Fruit fly (Drosophila melanogaster) whole organism, embryonic: ENCODE measurements around the gene eIF2Bepsilon.

Source experiments
- Awh ChIP-seq: fragments of 200-800 bp; sonication (Bioruptor generic); IDR thresholded peaks from 2 replicates; pipeline ENCODE4, ENCODE4 v1.3.6; 2022; ENCODE audit warnings: missing biosample characterization, missing genetic modification characterization
- CG10431 ChIP-seq: fragments of 200-800 bp; sonication (Bioruptor generic); optimal IDR thresholded peaks from 3 replicates; lab custom pipeline; 2018; ENCODE audit warnings: missing biosample characterization, mild to moderate bottlenecking, missing genetic modification characterization
- CG11247 ChIP-seq: fragments of 200-800 bp; sonication (Bioruptor generic); IDR thresholded peaks from 2 replicates; pipeline ENCODE4 v1.3.6; 2022; ENCODE audit warnings: missing biosample characterization, missing genetic modification characterization
- CG11456 ChIP-seq: fragments of 200-800 bp; sonication (Bioruptor generic); IDR thresholded peaks from 3 replicates; pipeline ENCODE4 v1.3.6; 2022; ENCODE audit warnings: missing biosample characterization, missing genetic modification characterization
- CG12391 ChIP-seq: fragments of 200-800 bp; sonication (Bioruptor generic); optimal IDR thresholded peaks from 3 replicates; lab custom pipeline; 2018; ENCODE audit warnings: missing biosample characterization, mild to moderate bottlenecking, missing genetic modification characterization, moderate library complexity
- CG12744 ChIP-seq: fragments of 200-800 bp; sonication (Bioruptor generic); optimal IDR thresholded peaks from 2 replicates; lab custom pipeline; 2016; ENCODE audit warnings: missing biosample characterization, missing genetic modification characterization
- CG12769 ChIP-seq: fragments of 200-800 bp; sonication (Bioruptor generic); optimal IDR thresholded peaks from 2 replicates; lab custom pipeline; 2019; ENCODE audit warnings: missing biosample characterization, mild to moderate bottlenecking, missing genetic modification characterization, moderate library complexity
- CG13287 ChIP-seq: fragments of 200-800 bp; sonication (Bioruptor generic); IDR thresholded peaks from 2 replicates; pipeline ENCODE4 v1.3.6; 2022; ENCODE audit warnings: missing biosample characterization, missing genetic modification characterization; ENCODE audit not compliant: partially characterized antibody
- CG14441 ChIP-seq: fragments of 200-800 bp; sonication (Bioruptor generic); IDR thresholded peaks from 2 replicates; pipeline ENCODE4 v1.3.6; 2022; ENCODE audit warnings: missing biosample characterization, missing genetic modification characterization
- CG1603 ChIP-seq: fragments of 200-800 bp; sonication (Bioruptor generic); optimal IDR thresholded peaks from 2 replicates; lab custom pipeline; 2019; ENCODE audit warnings: missing biosample characterization, mild to moderate bottlenecking, missing genetic modification characterization, moderate library complexity
- CG16779 ChIP-seq: fragments of 200-800 bp; sonication (Bioruptor generic); IDR thresholded peaks from 2 replicates; pipeline ENCODE4 v1.3.6; 2022; ENCODE audit warnings: missing biosample characterization, missing genetic modification characterization
- CG17612 ChIP-seq: fragments of 200-800 bp; sonication (Bioruptor generic); IDR thresholded peaks from 2 replicates; pipeline ENCODE4 v1.3.6; 2022; ENCODE audit warnings: missing biosample characterization, missing genetic modification characterization
- CG17802 ChIP-seq: fragments of 200-800 bp; sonication (Bioruptor generic); optimal IDR thresholded peaks from 2 replicates; lab custom pipeline; 2018; ENCODE audit warnings: missing biosample characterization, mild to moderate bottlenecking, missing genetic modification characterization, moderate library complexity
- CG17912 ChIP-seq: fragments of 200-800 bp; sonication (Bioruptor generic); optimal IDR thresholded peaks from 2 replicates; lab custom pipeline; 2018; ENCODE audit warnings: missing biosample characterization, mild to moderate bottlenecking, missing genetic modification characterization
- CG30020 ChIP-seq: fragments of 200-800 bp; optimal IDR thresholded peaks from 2 replicates; lab custom pipeline; 2019; ENCODE audit warnings: missing biosample characterization, mild to moderate bottlenecking, missing genetic modification characterization, moderate library complexity
- CG31365 ChIP-seq: fragments of 200-800 bp; sonication (Bioruptor generic); optimal IDR thresholded peaks from 2 replicates; lab custom pipeline; 2018; ENCODE audit warnings: missing biosample characterization, mild to moderate bottlenecking, missing genetic modification characterization
- CG31388 ChIP-seq: fragments of 200-800 bp; sonication (Bioruptor generic); optimal IDR thresholded peaks from 2 replicates; lab custom pipeline; 2016; ENCODE audit warnings: missing biosample characterization, missing genetic modification characterization
- CG8089 ChIP-seq: fragments of 200-800 bp; sonication (Bioruptor generic); optimal IDR thresholded peaks from 3 replicates; lab custom pipeline; 2016; ENCODE audit warnings: missing biosample characterization, missing genetic modification characterization
- Chrac-16 ChIP-seq: fragments of 200-800 bp; sonication (Bioruptor generic); optimal IDR thresholded peaks from 3 replicates; lab custom pipeline; 2016; ENCODE audit warnings: missing biosample characterization, missing genetic modification characterization
- Dip2 ChIP-seq: fragments of 200-800 bp; sonication (Bioruptor generic); IDR thresholded peaks from 2 replicates; pipeline ENCODE4 v1.3.6; 2022; ENCODE audit warnings: missing biosample characterization, missing genetic modification characterization
- Doc2 ChIP-seq: fragments of 200-800 bp; sonication (Bioruptor generic); IDR thresholded peaks from 2 replicates; pipeline ENCODE4 v1.3.6; 2022; ENCODE audit warnings: missing biosample characterization, missing genetic modification characterization
- E2f1 ChIP-seq: fragments of 200-800 bp; sonication (Bioruptor generic); IDR thresholded peaks from 2 replicates; pipeline ENCODE4 v1.3.6; 2022; ENCODE audit warnings: missing biosample characterization, missing genetic modification characterization
- Ets65A ChIP-seq: fragments of 200-800 bp; sonication (Bioruptor generic); peaks from one replicate; lab custom pipeline; 2016; ENCODE audit warnings: missing biosample characterization, missing genetic modification characterization
- Gsc ChIP-seq: fragments of 200-800 bp; sonication (Bioruptor generic); IDR thresholded peaks from 2 replicates; pipeline ENCODE4 v1.3.6; 2022; ENCODE audit warnings: missing biosample characterization, missing genetic modification characterization
- H15 ChIP-seq: fragments of 200-800 bp; sonication (Bioruptor generic); IDR thresholded peaks from 3 replicates; pipeline ENCODE4 v1.3.6; 2022; ENCODE audit warnings: missing biosample characterization, missing genetic modification characterization
- HmgD ChIP-seq: fragments of 200-800 bp; sonication (Bioruptor generic); optimal IDR thresholded peaks from 3 replicates; lab custom pipeline; 2016; ENCODE audit warnings: missing biosample characterization, missing genetic modification characterization
- Lhr ChIP-seq: fragments of 200-800 bp; sonication (Bioruptor generic); optimal IDR thresholded peaks from 3 replicates; lab custom pipeline; 2017; ENCODE audit warnings: mild to moderate bottlenecking, missing biosample characterization, missing genetic modification reagents, missing genetic modification characterization
- Oaz ChIP-seq: fragments of 200-800 bp; sonication (Bioruptor generic); IDR thresholded peaks from 2 replicates; pipeline ENCODE4 v1.3.6; 2022; ENCODE audit warnings: missing biosample characterization, missing genetic modification characterization
- Oli ChIP-seq: fragments of 200-800 bp; sonication (Bioruptor generic); optimal IDR thresholded peaks from 2 replicates; lab custom pipeline; 2018; ENCODE audit warnings: missing biosample characterization, mild to moderate bottlenecking, missing genetic modification characterization, moderate library complexity
- Scr ChIP-seq: fragments of 200-800 bp; sonication (Bioruptor generic); IDR thresholded peaks from 2 replicates; pipeline ENCODE4 v1.3.6; 2022; ENCODE audit warnings: missing biosample characterization, missing genetic modification characterization; ENCODE audit not compliant: partially characterized antibody
- Sry-β ChIP-seq: fragments of 200-800 bp; sonication (Bioruptor generic); optimal IDR thresholded peaks from 2 replicates; lab custom pipeline; 2018; ENCODE audit warnings: missing biosample characterization, mild to moderate bottlenecking, missing genetic modification characterization, moderate library complexity
- Tbp ChIP-seq: fragments of >200 bp; optimal IDR thresholded peaks from 2 replicates; lab custom pipeline; 2018; ENCODE audit warnings: missing biosample characterization, missing genetic modification characterization
- ash1 ChIP-seq: fragments of 200-800 bp; sonication (Bioruptor generic); optimal IDR thresholded peaks from 2 replicates; lab custom pipeline; 2018; ENCODE audit warnings: missing biosample characterization, mild to moderate bottlenecking, missing genetic modification characterization
- bigmax ChIP-seq: fragments of 200-800 bp; sonication (Bioruptor generic); optimal IDR thresholded peaks from 2 replicates; lab custom pipeline; 2018; ENCODE audit warnings: missing biosample characterization, mild to moderate bottlenecking, missing genetic modification characterization
- caup ChIP-seq: fragments of 200-800 bp; sonication (Bioruptor generic); optimal IDR thresholded peaks from 3 replicates; lab custom pipeline; 2017; ENCODE audit warnings: missing biosample characterization, mild to moderate bottlenecking, missing genetic modification characterization, moderate library complexity; ENCODE audit not compliant: severe bottlenecking
- cg ChIP-seq: fragments of 200-800 bp; sonication (Bioruptor generic); optimal IDR thresholded peaks from 3 replicates; lab custom pipeline; 2019; ENCODE audit warnings: missing biosample characterization, mild to moderate bottlenecking, missing genetic modification characterization, moderate library complexity
- corto ChIP-seq: fragments of 200-800 bp; sonication (Bioruptor generic); optimal IDR thresholded peaks from 2 replicates; lab custom pipeline; 2016; ENCODE audit warnings: missing biosample characterization, mild to moderate bottlenecking, missing genetic modification characterization, moderate library complexity
- dmrt11E ChIP-seq: fragments of 200-800 bp; sonication (Bioruptor generic); optimal IDR thresholded peaks from 3 replicates; lab custom pipeline; 2018; ENCODE audit warnings: missing biosample characterization, mild to moderate bottlenecking, missing genetic modification characterization, moderate library complexity
- gem ChIP-seq: fragments of 200-800 bp; sonication (Bioruptor generic); optimal IDR thresholded peaks from 2 replicates; lab custom pipeline; 2019; ENCODE audit warnings: missing biosample characterization, mild to moderate bottlenecking, missing genetic modification characterization, moderate library complexity
- hkb ChIP-seq, 2 experiments: fragments of 200-800 bp in 1 of 2; fragments of >200 bp in 1 of 2; sonication (Bioruptor generic) in 1 of 2; IDR thresholded peaks in 1 of 2; optimal IDR thresholded peaks in 1 of 2; 2 replicates each; pipeline versions ENCODE4 v1.3.6 to Lab custom; 2017 to 2022; ENCODE audit warnings: missing biosample characterization in 1 of 2, missing genetic modification characterization in 1 of 2
- knrl ChIP-seq: fragments of 200-800 bp; sonication (Bioruptor generic); IDR thresholded peaks from 3 replicates; pipeline ENCODE4 v1.3.6; 2022; ENCODE audit warnings: missing biosample characterization, missing genetic modification characterization; ENCODE audit not compliant: partially characterized antibody
- lmd ChIP-seq: fragments of 200-800 bp; sonication (Bioruptor generic); IDR thresholded peaks from 2 replicates; pipeline ENCODE4 v1.3.6; 2022; ENCODE audit warnings: missing biosample characterization, missing genetic modification characterization
- nom ChIP-seq: fragments of 200-800 bp; sonication (Bioruptor generic); optimal IDR thresholded peaks from 2 replicates; lab custom pipeline; 2017; ENCODE audit warnings: missing biosample characterization, missing genetic modification characterization, mild to moderate bottlenecking, moderate library complexity, missing genetic modification reagents
- p53 ChIP-seq: fragments of 200-800 bp; sonication (Bioruptor generic); optimal IDR thresholded peaks from 2 replicates; lab custom pipeline; 2016; ENCODE audit warnings: missing biosample characterization, missing genetic modification characterization
- peb ChIP-seq: fragments of 200-800 bp; sonication (Bioruptor generic); IDR thresholded peaks from 2 replicates; pipeline ENCODE4 v1.3.6; 2022; ENCODE audit warnings: missing biosample characterization, missing genetic modification characterization
- sim ChIP-seq: fragments of 200-800 bp; sonication (Bioruptor generic); IDR thresholded peaks from 2 replicates; pipeline ENCODE4 v1.3.6; 2022; ENCODE audit warnings: missing biosample characterization, missing genetic modification characterization
- ssp ChIP-seq: fragments of 200-800 bp; sonication (Bioruptor generic); IDR thresholded peaks from 2 replicates; pipeline ENCODE4 v1.3.6; 2022; ENCODE audit warnings: missing biosample characterization, missing genetic modification characterization
- sug ChIP-seq: fragments of 200-800 bp; optimal IDR thresholded peaks from 2 replicates; lab custom pipeline; 2019; ENCODE audit warnings: missing biosample characterization, mild to moderate bottlenecking, missing genetic modification characterization, moderate library complexity
- trem ChIP-seq: fragments of 200-800 bp; optimal IDR thresholded peaks from 3 replicates; lab custom pipeline; 2019; ENCODE audit warnings: missing biosample characterization, mild to moderate bottlenecking, missing genetic modification characterization, moderate library complexity

Gene eIF2Bepsilon

dm6 chrX:1947178-1947872 is 24.7 kb upstream of the eIF2Bepsilon start (continued):
- TF ChIP-seq Oaz = peak; percentile 74
- no peak for TF ChIP-seq knrl (GFP tag; lab: Robert Waterston, UW)
- TF ChIP-seq lmd = peak; percentile 95
- peak; percentile 21; the same call in 1 of the 2 replicates for TF ChIP-seq Dip2
- peak; percentile 85 for TF ChIP-seq CG31388 (GFP tag; lab: Kevin White, UChicago)
- TF ChIP-seq CG17912 (GFP tag; lab: Kevin White, UChicago) = peak; percentile 76
- peak; percentile 96 for TF ChIP-seq trem (tag; lab: Kevin White, UChicago)
- TF ChIP-seq CG31365 (tag; lab: Kevin White, UChicago) = peak; percentile 89
- TF ChIP-seq CG1603 (tag; lab: Kevin White, UChicago) = peak; percentile 98
- peak; percentile 73 for TF ChIP-seq sug (tag; lab: Kevin White, UChicago)
- peak; percentile 85 for TF ChIP-seq ssp (GFP tag; lab: Robert Waterston, UW)
- peak; percentile 98 for TF ChIP-seq CG12391 (tag; lab: Kevin White, UChicago)
- peak; percentile 91 for TF ChIP-seq CG11247 (GFP tag; lab: Robert Waterston, UW)
- peak; percentile 96 for TF ChIP-seq Lhr (GFP tag; lab: Kevin White, UChicago)
- peak; percentile 97 for TF ChIP-seq CG8089
- peak; percentile 93 for TF ChIP-seq E2f1 (GFP tag; lab: Robert Waterston, UW)
- peak; percentile 43 for TF ChIP-seq bigmax (GFP tag; lab: Kevin White, UChicago)
- no peak for TF ChIP-seq hkb (optimal IDR thresholded peaks at IDR 0.05; lab: Kevin White, UChicago)
- peak; percentile 97 for TF ChIP-seq hkb (GFP tag; IDR thresholded peaks at IDR 0.05; lab: Robert Waterston, UW)
- peak; percentile 82 for TF ChIP-seq cg (GFP tag; lab: Kevin White, UChicago)
- TF ChIP-seq CG16779 = peak; percentile 79
- peak; percentile 91 for TF ChIP-seq CG12744 (GFP tag; lab: Kevin White, UChicago)
- TF ChIP-seq CG14441 (GFP tag; lab: Robert Waterston, UW) = peak; percentile 91
- TF ChIP-seq Chrac-16 (GFP tag; lab: Kevin White, UChicago) = peak; percentile 96
- TF ChIP-seq Oli (tag; lab: Kevin White, UChicago) = peak; percentile 96
- peak; percentile 94 for TF ChIP-seq peb (GFP tag; lab: Robert Waterston, UW)
- TF ChIP-seq p53 (GFP tag; lab: Kevin White, UChicago) = peak; percentile 79
- no peak for TF ChIP-seq CG13287 (GFP tag; lab: Robert Waterston, UW)
- TF ChIP-seq caup (GFP tag; lab: Kevin White, UChicago) = peak; percentile 89
- peak; percentile 89 for TF ChIP-seq CG17802
- TF ChIP-seq H15 (GFP tag; lab: Robert Waterston, UW) = peak; percentile 96
- TF ChIP-seq dmrt11E (tag; lab: Kevin White, UChicago) = peak; percentile 99
- TF ChIP-seq Tbp (GFP tag; lab: Kevin White, UChicago) = no peak
- peak; percentile 98 for TF ChIP-seq sim (GFP tag; lab: Robert Waterston, UW)
- TF ChIP-seq Awh = peak; percentile 98
- TF ChIP-seq Ets65A (GFP tag; lab: Kevin White, UChicago) = peak; percentile 98
- peak; percentile 51 for TF ChIP-seq ash1 (GFP tag; lab: Kevin White, UChicago)
- TF ChIP-seq Sry-β (GFP tag; lab: Kevin White, UChicago) = peak; percentile 75
- TF ChIP-seq Doc2 (GFP tag; lab: Robert Waterston, UW) = no peak
- peak; percentile 78 for TF ChIP-seq corto (GFP tag; lab: Kevin White, UChicago)
- TF ChIP-seq CG10431 = peak; percentile 97
- peak; percentile 72 for TF ChIP-seq HmgD (GFP tag; lab: Kevin White, UChicago)
- TF ChIP-seq CG12769 (tag; lab: Kevin White, UChicago) = peak; percentile 95
- TF ChIP-seq gem (tag; lab: Kevin White, UChicago) = peak; percentile 98
- TF ChIP-seq CG17612 (GFP tag; lab: Robert Waterston, UW) = peak; percentile 68; the same call in 1 of the 2 replicates
- TF ChIP-seq CG30020 (tag; lab: Kevin White, UChicago) = peak; percentile 82
- TF ChIP-seq CG11456 (GFP tag; lab: Robert Waterston, UW) = peak; percentile 90
- no peak for TF ChIP-seq Scr (GFP tag; lab: Robert Waterston, UW)
- peak; percentile 85 for TF ChIP-seq Gsc (GFP tag; lab: Robert Waterston, UW)
- TF ChIP-seq nom (GFP tag; lab: Kevin White, UChicago) = peak; percentile 91
